Fruit fly (Drosophila melanogaster): ENCODE data around the gene CG10793.

The CG10793 gene

DNA sequence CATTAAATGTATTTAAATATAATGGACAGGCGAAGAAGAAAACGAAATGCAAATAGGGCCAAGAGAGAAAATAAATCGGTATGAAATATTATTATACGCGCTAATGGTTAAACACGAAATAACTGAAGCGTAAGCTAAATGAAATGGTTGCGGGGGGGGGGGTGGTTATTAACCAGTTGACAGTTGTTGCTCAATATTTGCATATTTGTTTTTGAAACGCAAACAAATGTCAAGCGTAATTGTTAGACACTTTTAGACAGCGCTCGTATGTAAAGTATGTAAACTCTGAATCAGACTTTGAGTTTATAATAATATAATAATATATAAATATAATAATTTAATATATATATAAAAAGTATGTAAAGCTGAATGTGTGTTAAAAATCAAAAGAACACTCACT, 34.2 kb downstream of the CG10793 start:
- TF ChIP-seq CTCF (optimal IDR thresholded peaks at IDR 0.05) (no peak), CG8478 (optimal IDR thresholded peaks at IDR 0.05) (no peak)

DNA sequence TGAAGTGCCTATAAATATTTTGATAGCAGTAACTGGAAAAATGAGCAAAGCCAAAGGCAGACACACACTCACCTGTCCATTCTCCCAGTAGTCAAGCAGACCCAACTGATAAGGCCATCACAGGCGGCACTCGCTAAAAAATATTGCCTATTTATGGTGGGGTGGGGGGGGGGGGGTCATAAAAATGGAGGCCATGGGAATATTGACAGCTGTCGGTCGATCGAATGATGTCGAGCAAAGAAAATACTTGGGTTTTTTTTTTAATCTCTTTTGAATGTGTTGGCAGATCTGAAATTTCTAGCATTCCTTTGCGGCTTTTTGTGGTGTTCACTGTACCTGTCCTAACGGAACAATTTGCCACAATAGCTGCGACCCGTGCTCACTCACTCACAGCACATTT, 42.6 kb downstream of the CG10793 start:
- no peak for TF ChIP-seq CG8478 (optimal IDR thresholded peaks at IDR 0.05)
- TF ChIP-seq CTCF (optimal IDR thresholded peaks at IDR 0.05): no peak

DNA sequence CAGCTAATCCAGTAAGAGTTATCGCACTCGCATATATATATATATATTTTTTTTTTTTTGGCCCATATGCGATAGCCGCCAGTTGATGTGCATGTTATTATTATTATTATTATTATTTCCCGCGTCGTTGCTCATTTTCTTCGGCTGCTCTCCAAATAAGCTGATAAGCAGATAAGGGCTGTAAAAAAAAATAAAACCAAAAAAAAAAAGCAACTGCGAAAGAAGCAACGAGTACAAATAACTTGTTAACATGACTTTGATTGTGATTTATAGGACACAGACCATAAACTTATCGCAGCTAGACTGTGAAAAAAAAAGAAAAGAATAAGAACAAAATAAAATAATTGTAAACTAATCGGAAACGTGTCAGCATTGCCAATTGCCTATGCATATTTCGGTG, 50.4 kb downstream of the CG10793 start:
- TF ChIP-seq CG8478 (optimal IDR thresholded peaks at IDR 0.05) (no peak), CTCF (optimal IDR thresholded peaks at IDR 0.05) (no peak)
